Worm (Caenorhabditis elegans): ENCODE measurements around the gene CD4.8.

- TF ChIP-seq ceh-39 (tag; optimal IDR thresholded peaks at IDR 0.05) (no peak), snpc-4 (tag; optimal IDR thresholded peaks at IDR 0.05) (no peak), blmp-1 (tag; optimal IDR thresholded peaks at IDR 0.05) (no peak), elt-1 (tag; optimal IDR thresholded peaks at IDR 0.05; ENCODE audit: borderline replicate concordance, insufficient read depth) (no peak), nhr-237 (tag; optimal IDR thresholded peaks at IDR 0.05) (no peak), zip-8 (tag; optimal IDR thresholded peaks at IDR 0.05) (no peak), ces-1 (GFP tag; optimal IDR thresholded peaks at IDR 0.05) (no peak)
Observed at ce11 chrV:5644171-5644570, 43.0 kb upstream of the CD4.8 start, which contains the start of gene srx-117.
